Worm (Caenorhabditis elegans): ENCODE results near the gene T10D4.1.

ce11 chrII:3112313-3112712, 37.6 kb upstream of the T10D4.1 start, which contains the start of gene Y25C1A.2:
- TF ChIP-seq nhr-6 (tag; optimal IDR thresholded peaks at IDR 0.05) = no peak
- no peak for TF ChIP-seq nhr-12 (tag; optimal IDR thresholded peaks at IDR 0.05)
- no peak for TF ChIP-seq mdl-1 (tag; optimal IDR thresholded peaks at IDR 0.05)
- no peak for TF ChIP-seq unc-39 (tag; optimal IDR thresholded peaks at IDR 0.05)
- TF ChIP-seq nhr-11 (tag; optimal IDR thresholded peaks at IDR 0.05) = no peak
- TF ChIP-seq ama-1 (optimal IDR thresholded peaks at IDR 0.05) = no peak
- TF ChIP-seq aly-2 (tag; optimal IDR thresholded peaks at IDR 0.05) = no peak
- no peak for TF ChIP-seq blmp-1 (tag; optimal IDR thresholded peaks at IDR 0.05; ENCODE audit: insufficient read depth)
